Fruit fly (Drosophila melanogaster) whole organism, adult: Measurements from ENCODE around the gene Taf7.

ENCODE experiments used
- CG33017 ChIP-seq: fragments of 200-800 bp; sonication (Bioruptor generic); optimal IDR thresholded peaks from 2 replicates; lab custom pipeline; 2018; ENCODE audit warnings: missing biosample characterization, mild to moderate bottlenecking, missing genetic modification characterization, moderate library complexity
- CG5204 ChIP-seq: fragments of 200-800 bp; sonication (Bioruptor generic); optimal IDR thresholded peaks from 2 replicates; lab custom pipeline; 2016; ENCODE audit warnings: missing biosample characterization, missing genetic modification characterization
- CG7101 ChIP-seq: fragments of 200-800 bp; sonication (Bioruptor generic); optimal IDR thresholded peaks from 2 replicates; lab custom pipeline; 2018; ENCODE audit warnings: missing biosample characterization, mild to moderate bottlenecking, missing genetic modification characterization, moderate library complexity
- Crg-1 ChIP-seq: fragments of 200-800 bp; sonication (Bioruptor generic); optimal IDR thresholded peaks from 2 replicates; lab custom pipeline; 2016; ENCODE audit warnings: missing biosample characterization, missing genetic modification characterization
- cic ChIP-seq: fragments of 200-800 bp; sonication (Bioruptor generic); optimal IDR thresholded peaks from 2 replicates; lab custom pipeline; 2017; ENCODE audit warnings: missing biosample characterization, mild to moderate bottlenecking, missing genetic modification characterization, moderate library complexity
- cnc ChIP-seq, 2 experiments: fragments of >200 bp; optimal IDR thresholded peaks; 2 replicates each; lab custom pipeline; 2017
- tj ChIP-seq: fragments of 200-800 bp; sonication (Bioruptor generic); optimal IDR thresholded peaks from 3 replicates; lab custom pipeline; 2017; ENCODE audit warnings: missing biosample characterization, mild to moderate bottlenecking, missing genetic modification characterization, moderate library complexity
- toe ChIP-seq: fragments of 200-800 bp; sonication (Bioruptor generic); optimal IDR thresholded peaks from 2 replicates; lab custom pipeline; 2016; ENCODE audit warnings: missing biosample characterization, missing genetic modification characterization

DNA sequence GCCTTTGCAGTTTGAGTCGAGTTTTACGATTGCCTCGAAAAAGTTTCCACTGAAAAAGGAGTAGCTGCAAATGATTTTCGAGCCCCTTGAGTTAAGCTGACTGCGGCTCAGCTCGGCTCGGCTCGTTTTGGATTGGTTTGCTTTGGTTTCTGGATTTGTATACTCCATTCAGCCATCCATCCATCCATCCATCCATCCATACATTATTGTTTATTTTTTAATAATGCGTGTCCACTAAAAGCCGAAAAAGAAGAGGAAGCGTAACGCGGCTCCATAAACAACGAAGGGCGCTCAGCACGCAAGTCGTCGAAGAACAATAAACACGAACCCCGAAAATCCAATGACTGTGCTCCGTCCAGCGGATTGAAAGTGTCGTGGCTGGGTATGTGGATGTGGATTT, 19.2 kb downstream of the Taf7 start:
- TF ChIP-seq cic (GFP tag; lab: Kevin White, UChicago) (no peak), cnc (optimal IDR thresholded peaks at IDR 0.05; lab: Kevin White, UChicago) (no peak), CG7101 (tag; lab: Kevin White, UChicago) (no peak), tj (GFP tag; lab: Kevin White, UChicago) (no peak), CG33017 (tag; lab: Kevin White, UChicago) (no peak), toe (GFP tag; lab: Kevin White, UChicago) (no peak), Crg-1 (no peak), CG5204 (GFP tag; lab: Kevin White, UChicago) (no peak)
